ENCODE assay signal across 4 fruit fly cellular contexts in genomic region chr2L:6084694-6085093, dm6.
TF ChIP-seq lines count a peak whose summit lies in the region.

No protein-coding gene starts in this region.

- TF ChIP-seq CTCF in whole organism, embryonic (GFP tag; optimal IDR thresholded peaks at IDR 0.05; lab: Kevin White, UChicago), result no peak

TF ChIP-seq in whole organism, adult, 20 proteins besides CTCF, POLR2A, EP300 and RAD21:
- TF ChIP-seq Hr96 (GFP tag; optimal IDR thresholded peaks at IDR 0.05; lab: Kevin White, UChicago), result no peak
- no peak for TF ChIP-seq Mnt (GFP tag; optimal IDR thresholded peaks at IDR 0.05; lab: Kevin White, UChicago)
- TF ChIP-seq CG7045 (GFP tag; optimal IDR thresholded peaks at IDR 0.05; lab: Kevin White, UChicago), result no peak
- TF ChIP-seq pad (GFP tag; optimal IDR thresholded peaks at IDR 0.05; lab: Kevin White, UChicago), result no peak
- no peak for TF ChIP-seq CG12768 (GFP tag; optimal IDR thresholded peaks at IDR 0.05; lab: Kevin White, UChicago)
- TF ChIP-seq CG5204 (GFP tag; optimal IDR thresholded peaks at IDR 0.05; lab: Kevin White, UChicago), result no peak
- TF ChIP-seq cnc (optimal IDR thresholded peaks at IDR 0.05; lab: Kevin White, UChicago), result peak in 1 of 2 experiments; percentile 55
- no peak for TF ChIP-seq ovo (GFP tag; optimal IDR thresholded peaks at IDR 0.05; lab: Kevin White, UChicago)
- TF ChIP-seq tj (GFP tag; optimal IDR thresholded peaks at IDR 0.05; lab: Kevin White, UChicago), result no peak
- no peak for TF ChIP-seq CG11617 (GFP tag; optimal IDR thresholded peaks at IDR 0.05; lab: Kevin White, UChicago)
- TF ChIP-seq cic (GFP tag; optimal IDR thresholded peaks at IDR 0.05; lab: Kevin White, UChicago), result peak; percentile 9
- no peak for TF ChIP-seq CG14711 (tag; optimal IDR thresholded peaks at IDR 0.05; lab: Kevin White, UChicago)
- no peak for TF ChIP-seq bab1 (GFP tag; optimal IDR thresholded peaks at IDR 0.05; lab: Kevin White, UChicago)

TF ChIP-seq in whole organism, embryonic, 481 proteins besides CTCF, POLR2A, EP300 and RAD21 (continues in another document):
- TF ChIP-seq Max (GFP tag; optimal IDR thresholded peaks at IDR 0.05; lab: Kevin White, UChicago) (no peak), Hey (tag; optimal IDR thresholded peaks at IDR 0.05; lab: Kevin White, UChicago) (peak; percentile 7), CG42726 (GFP tag; IDR thresholded peaks at IDR 0.05; lab: Robert Waterston, UW; ENCODE audit: partially characterized antibody) (no peak), CG2712 (tag; optimal IDR thresholded peaks at IDR 0.05; lab: Kevin White, UChicago) (no peak), sd (tag; optimal IDR thresholded peaks at IDR 0.05; lab: Kevin White, UChicago) (peak; percentile 53), CG34376 (GFP tag; optimal IDR thresholded peaks at IDR 0.05; lab: Kevin White, UChicago) (peak; percentile 63), Vsx1 (GFP tag; optimal IDR thresholded peaks at IDR 0.05; lab: Kevin White, UChicago) (no peak), wor (GFP tag; IDR thresholded peaks at IDR 0.05; lab: Robert Waterston, UW) (no peak), CG18599 (GFP tag; optimal IDR thresholded peaks at IDR 0.05; lab: Kevin White, UChicago) (peak; percentile 19), CG15696 (tag; optimal IDR thresholded peaks at IDR 0.05; lab: Kevin White, UChicago) (no peak), CG2199 (GFP tag; IDR thresholded peaks at IDR 0.05; lab: Robert Waterston, UW) (peak; percentile 91), Adf1 (GFP tag; IDR thresholded peaks at IDR 0.05; lab: Robert Waterston, UW) (peak; percentile 26; the same call in 1 of the 2 replicates), CG10959 (GFP tag; IDR thresholded peaks at IDR 0.05; lab: Robert Waterston, UW) (no peak), mirr (GFP tag; optimal IDR thresholded peaks at IDR 0.05; lab: Kevin White, UChicago) (peak; percentile 85), sug (tag; optimal IDR thresholded peaks at IDR 0.05; lab: Kevin White, UChicago) (peak; percentile 63), tap (tag; optimal IDR thresholded peaks at IDR 0.05; lab: Kevin White, UChicago) (no peak), Deaf1 (tag; optimal IDR thresholded peaks at IDR 0.05; lab: Kevin White, UChicago) (peak; percentile 17), MTF-1 (GFP tag; optimal IDR thresholded peaks at IDR 0.05; lab: Kevin White, UChicago; ENCODE audit: borderline replicate concordance) (peak; percentile 38), CG10543 (GFP tag; optimal IDR thresholded peaks at IDR 0.05; lab: Kevin White, UChicago) (peak; percentile 9), GATAe (GFP tag; conservative IDR thresholded peaks at IDR 0.05; lab: Robert Waterston, UW) (peak; percentile 51; the same call in 1 of the 2 replicates), exex (tag; optimal IDR thresholded peaks at IDR 0.05; lab: Kevin White, UChicago) (peak; percentile 91), ac (GFP tag; optimal IDR thresholded peaks at IDR 0.05; lab: Kevin White, UChicago) (no peak), Spps (tag; optimal IDR thresholded peaks at IDR 0.05; lab: Kevin White, UChicago) (no peak), Side (GFP tag; optimal IDR thresholded peaks at IDR 0.05; lab: Kevin White, UChicago) (no peak), CG6175 (GFP tag; IDR thresholded peaks at IDR 0.05; lab: Robert Waterston, UW) (0 out of 3 replicates have a peak, but pooled peaks have one; percentile 15), Med (GFP tag; lab: Kevin White, UChicago) (peak; percentile 63)

TF ChIP-seq in whole organism, prepupa, 60 proteins besides CTCF, POLR2A, EP300 and RAD21:
- TF ChIP-seq CG8319 (GFP tag; optimal IDR thresholded peaks at IDR 0.05; lab: Kevin White, UChicago) (no peak), CG4318 (GFP tag; optimal IDR thresholded peaks at IDR 0.05; lab: Kevin White, UChicago) (no peak), eg (GFP tag; IDR thresholded peaks at IDR 0.05; lab: Robert Waterston, UW) (no peak), CG31627 (GFP tag; optimal IDR thresholded peaks at IDR 0.05; lab: Kevin White, UChicago) (no peak), vri (GFP tag; optimal IDR thresholded peaks at IDR 0.05; lab: Kevin White, UChicago) (peak; percentile 6), CG1621 (tag; optimal IDR thresholded peaks at IDR 0.05; lab: Kevin White, UChicago) (no peak), svp (GFP tag; lab: Kevin White, UChicago) (peak; percentile 68), salr (GFP tag; optimal IDR thresholded peaks at IDR 0.05; lab: Kevin White, UChicago) (no peak), Sox102F (GFP tag; optimal IDR thresholded peaks at IDR 0.05; lab: Kevin White, UChicago) (no peak)

TF ChIP-seq in whole organism, wandering third instar larva, 38 proteins besides CTCF, POLR2A, EP300 and RAD21:
- TF ChIP-seq CrebA (GFP tag; optimal IDR thresholded peaks at IDR 0.05; lab: Kevin White, UChicago; ENCODE audit: borderline replicate concordance) (no peak), dl (GFP tag; optimal IDR thresholded peaks at IDR 0.05; lab: Kevin White, UChicago; ENCODE audit: insufficient read depth in 1 of 2, partially characterized antibody in 2 of 2) (no peak), h (GFP tag; optimal IDR thresholded peaks at IDR 0.05; lab: Kevin White, UChicago) (peak; percentile 9), Hr83 (GFP tag; optimal IDR thresholded peaks at IDR 0.05; lab: Kevin White, UChicago; ENCODE audit: poor library complexity, severe bottlenecking) (peak; percentile 3), brk (GFP tag; optimal IDR thresholded peaks at IDR 0.05; lab: Kevin White, UChicago) (no peak), Abd-B (GFP tag; optimal IDR thresholded peaks at IDR 0.05; lab: Kevin White, UChicago) (no peak), Hr78 (GFP tag; optimal IDR thresholded peaks at IDR 0.05; lab: Kevin White, UChicago) (no peak), lola (GFP tag; optimal IDR thresholded peaks at IDR 0.05; lab: Kevin White, UChicago) (no peak), Rel (GFP tag; optimal IDR thresholded peaks at IDR 0.05; lab: Kevin White, UChicago) (no peak), Rel (tag; optimal IDR thresholded peaks at IDR 0.05; lab: Kevin White, UChicago) (peak; percentile 49), rgr (GFP tag; optimal IDR thresholded peaks at IDR 0.05; lab: Kevin White, UChicago) (no peak), jim (GFP tag; optimal IDR thresholded peaks at IDR 0.05; lab: Kevin White, UChicago) (no peak), fru (GFP tag; optimal IDR thresholded peaks at IDR 0.05; lab: Kevin White, UChicago) (no peak), Mio (GFP tag; optimal IDR thresholded peaks at IDR 0.05; lab: Kevin White, UChicago) (no peak), ey (GFP tag; optimal IDR thresholded peaks at IDR 0.05; lab: Kevin White, UChicago) (no peak), CG32264 (GFP tag; optimal IDR thresholded peaks at IDR 0.05; lab: Kevin White, UChicago) (no peak), Dif (GFP tag; optimal IDR thresholded peaks at IDR 0.05; lab: Kevin White, UChicago; ENCODE audit: partially characterized antibody) (no peak), dmrt93B (GFP tag; optimal IDR thresholded peaks at IDR 0.05; lab: Kevin White, UChicago) (no peak)
